Worm (Caenorhabditis elegans) whole organism, young adult: Measurements from ENCODE around the gene fog-2.

ENCODE experiments used
- ceh-79 ChIP-seq: sonication (generic microtip); optimal IDR thresholded peaks from 2 replicates; lab custom pipeline; 2017; ENCODE audit warnings: mild to moderate bottlenecking, missing genetic modification characterization, missing compliant biosample characterization
- dpl-1 ChIP-seq: fragments of 150-350 bp; optimal IDR thresholded peaks from 2 replicates; lab custom pipeline; 2014; ENCODE audit warnings: missing biosample characterization, missing genetic modification reagents, missing genetic modification characterization
- ets-4 ChIP-seq: fragments of 200-800 bp; sonication (Bioruptor generic); optimal IDR thresholded peaks from 2 replicates; lab custom pipeline; 2018; ENCODE audit warnings: mild to moderate bottlenecking, missing genetic modification characterization, missing compliant biosample characterization
- him-1 ChIP-seq: sonication (generic microtip); optimal IDR thresholded peaks from 2 replicates; lab custom pipeline; 2016; ENCODE audit warnings: missing genotype, missing genetic modification reagents, missing genetic modification characterization, missing compliant biosample characterization
- lin-35 ChIP-seq, 3 experiments: fragments of 150-350 bp in 2 of 3; sonication (generic microtip) in 1 of 3; optimal IDR thresholded peaks; 2 replicates each; lab custom pipeline; 2014 to 2018; ENCODE audit warnings: missing biosample characterization in 3 of 3, missing genetic modification characterization in 3 of 3, missing genetic modification reagents in 3 of 3
- madf-6 ChIP-seq: fragments of 200-800 bp; sonication (Bioruptor generic); IDR thresholded peaks from 2 replicates; pipeline ENCODE4 v1.3.6; 2022; ENCODE audit warnings: missing genetic modification reagents, missing genetic modification characterization, missing compliant biosample characterization
- pha-4 ChIP-seq: fragments of 150-350 bp; sonication (generic microtip); optimal IDR thresholded peaks from 2 replicates; lab custom pipeline; 2014; ENCODE audit warnings: missing biosample characterization, missing genetic modification reagents, missing genetic modification characterization
- snpc-4 ChIP-seq, 5 experiments: fragments of 150-350 bp in 1 of 5; sonication (generic microtip) in 4 of 5; optimal IDR thresholded peaks; 2 replicates each; lab custom pipeline; 2014 to 2018; ENCODE audit warnings: missing genetic modification characterization in 5 of 5, missing biosample characterization in 3 of 5, antibody characterized with exemption in 2 of 5, mild to moderate bottlenecking in 2 of 5, missing compliant biosample characterization in 2 of 5, missing genotype in 2 of 5, moderate library complexity in 2 of 5, missing genetic modification reagents in 1 of 5
- sptf-2 ChIP-seq: fragments of 200-800 bp; sonication (Bioruptor generic); optimal IDR thresholded peaks from 2 replicates; lab custom pipeline; 2018; ENCODE audit warnings: mild to moderate bottlenecking, missing genetic modification characterization, missing compliant biosample characterization
- unc-62 ChIP-seq: fragments of 150-350 bp; optimal IDR thresholded peaks from 2 replicates; lab custom pipeline; 2014; ENCODE audit warnings: missing biosample characterization, missing genetic modification reagents, missing genetic modification characterization
- xnd-1 ChIP-seq: sonication (generic microtip); optimal IDR thresholded peaks from 2 replicates; lab custom pipeline; 2016; ENCODE audit warnings: missing genotype, missing genetic modification reagents, missing genetic modification characterization, missing compliant biosample characterization

DNA sequence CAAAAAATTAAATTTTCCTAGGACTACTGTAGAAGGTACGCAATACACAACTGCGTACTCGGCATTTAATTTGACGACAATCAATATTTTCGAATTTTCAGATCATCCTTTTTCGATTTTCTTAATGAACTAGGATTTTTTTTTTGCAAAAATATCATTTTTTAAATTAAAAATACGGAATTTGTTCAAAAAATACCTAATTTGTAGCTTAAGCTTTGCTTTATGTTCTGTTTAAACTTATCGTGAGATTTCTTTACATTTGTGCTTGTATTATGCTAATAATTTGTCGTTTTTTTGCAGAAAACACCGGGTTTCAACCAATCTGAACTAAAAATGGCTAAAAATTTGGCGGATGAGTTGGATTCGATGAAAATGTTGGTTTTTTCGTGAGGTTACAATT is 2.4 kb upstream of the fog-2 start, which contains the start of gene ftr-1:
- no peak for TF ChIP-seq madf-6 (GFP tag; lab: Robert Waterston, UW)
- TF ChIP-seq sptf-2 (GFP tag; lab: Kevin White, UChicago) = no peak
- no peak for TF ChIP-seq unc-62
- no peak for TF ChIP-seq lin-35 (GFP tag; optimal IDR thresholded peaks at IDR 0.05; lab: Kevin White, UChicago)
- no peak for TF ChIP-seq ceh-79 (tag; lab: Kevin White, UChicago)
- no peak for TF ChIP-seq xnd-1 (tag; lab: Kevin White, UChicago)
- TF ChIP-seq snpc-4 (GFP tag; optimal IDR thresholded peaks at IDR 0.05; lab: Kevin White, UChicago) = no peak
- TF ChIP-seq snpc-4 (tag; optimal IDR thresholded peaks at IDR 0.05; lab: Kevin White, UChicago) = no peak
- no peak for TF ChIP-seq dpl-1 (GFP tag; lab: Kevin White, UChicago)
- TF ChIP-seq ets-4 = no peak
- TF ChIP-seq pha-4 (tag; lab: Kevin White, UChicago) = no peak
- no peak for TF ChIP-seq him-1 (tag; lab: Kevin White, UChicago)
